Worm (Caenorhabditis elegans) whole organism, mixed stage, embryonic: ENCODE measurements around the gene C49A9.1.

Experiments used
- elt-3 ChIP-seq: fragments of 150-350 bp; optimal IDR thresholded peaks from 2 replicates; lab custom pipeline; 2014; ENCODE audit warnings: missing biosample characterization, missing genetic modification characterization
- ham-2 ChIP-seq: fragments of 200-800 bp; sonication (Bioruptor generic); optimal IDR thresholded peaks from 2 replicates; lab custom pipeline; 2018; ENCODE audit warnings: mild to moderate bottlenecking, missing genetic modification characterization, missing compliant biosample characterization
- lin-13 ChIP-seq: fragments of 150-350 bp; optimal IDR thresholded peaks from 2 replicates; lab custom pipeline; 2014; ENCODE audit warnings: missing biosample characterization, missing genetic modification characterization
- lsy-2 ChIP-seq: fragments of 150-350 bp; optimal IDR thresholded peaks from 2 replicates; lab custom pipeline; 2014; ENCODE audit warnings: missing biosample characterization, missing genetic modification characterization
- mab-5 ChIP-seq: fragments of 150-350 bp; optimal IDR thresholded peaks from 2 replicates; lab custom pipeline; 2014; ENCODE audit warnings: missing biosample characterization, missing genetic modification characterization
- mep-1 ChIP-seq: fragments of 150-350 bp; optimal IDR thresholded peaks from 2 replicates; lab custom pipeline; 2017; ENCODE audit warnings: missing biosample characterization, missing genetic modification reagents, missing genetic modification characterization, inconsistent platforms
- nhr-12 ChIP-seq: fragments of 150-350 bp; optimal IDR thresholded peaks from 2 replicates; lab custom pipeline; 2014; ENCODE audit warnings: missing biosample characterization, missing genetic modification characterization
- nhr-237 ChIP-seq: fragments of 150-350 bp; optimal IDR thresholded peaks from 2 replicates; lab custom pipeline; 2014; ENCODE audit warnings: missing biosample characterization, missing genetic modification characterization
- nhr-76 ChIP-seq: sonication (generic microtip); optimal IDR thresholded peaks from 2 replicates; lab custom pipeline; 2017; ENCODE audit warnings: missing biosample characterization, missing genetic modification characterization
- sem-2 ChIP-seq: fragments of 200-800 bp; sonication (Bioruptor generic); optimal IDR thresholded peaks from 2 replicates; lab custom pipeline; 2018; ENCODE audit warnings: mild to moderate bottlenecking, missing genetic modification characterization, missing compliant biosample characterization
- sptf-1 ChIP-seq: sonication (generic microtip); optimal IDR thresholded peaks from 2 replicates; lab custom pipeline; 2017; ENCODE audit warnings: mild to moderate bottlenecking, missing genetic modification characterization, moderate library complexity, missing compliant biosample characterization
- unc-62 ChIP-seq: fragments of 150-350 bp; optimal IDR thresholded peaks from 2 replicates; lab custom pipeline; 2014; ENCODE audit warnings: missing biosample characterization, missing genetic modification reagents, missing genetic modification characterization
- ztf-11 ChIP-seq: fragments of 150-350 bp; optimal IDR thresholded peaks from 2 replicates; lab custom pipeline; 2014; ENCODE audit warnings: missing biosample characterization, missing genetic modification characterization

DNA sequence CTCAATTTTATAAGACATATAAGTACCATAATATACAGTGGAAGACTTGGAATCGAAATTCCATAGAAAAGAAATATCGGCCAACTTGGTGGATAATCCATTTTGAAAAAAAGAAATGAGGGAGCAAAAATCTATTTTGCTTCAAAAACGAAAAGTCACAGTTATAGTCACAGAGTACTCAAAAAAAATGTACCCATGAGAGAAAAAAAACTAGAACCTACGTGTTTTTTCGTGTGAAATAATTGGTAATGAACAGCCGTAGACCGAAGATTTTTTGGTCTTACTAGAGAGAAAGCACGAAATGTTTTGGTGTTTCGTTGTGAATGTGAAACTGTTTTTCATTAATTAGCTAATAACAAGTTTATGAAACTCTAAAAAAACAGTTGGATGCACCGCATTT, 41.4 kb downstream of the C49A9.1 start, which contains the start of gene srv-30:
- TF ChIP-seq lin-13 (tag; lab: Kevin White, UChicago) (no peak), nhr-237 (tag; lab: Kevin White, UChicago) (no peak), nhr-76 (tag; lab: Kevin White, UChicago) (no peak), lsy-2 (tag; lab: Kevin White, UChicago) (no peak), sem-2 (GFP tag; lab: Kevin White, UChicago) (no peak), elt-3 (tag; lab: Kevin White, UChicago) (no peak), mep-1 (tag; lab: Kevin White, UChicago) (no peak), ztf-11 (tag; lab: Kevin White, UChicago) (no peak), mab-5 (no peak), unc-62 (GFP tag; lab: Kevin White, UChicago) (no peak), nhr-12 (tag; lab: Kevin White, UChicago) (no peak), ham-2 (GFP tag; lab: Kevin White, UChicago) (no peak), sptf-1 (tag; lab: Kevin White, UChicago) (no peak)
